Worm (Caenorhabditis elegans) whole organism, mixed stage, embryonic: ENCODE data around the gene jac-1.

Experiments used
- M03D4.4 ChIP-seq: sonication (generic microtip); optimal IDR thresholded peaks from 2 replicates; lab custom pipeline; 2017; ENCODE audit warnings: mild to moderate bottlenecking, missing genetic modification characterization, missing compliant biosample characterization
- bed-3 ChIP-seq: fragments of 200-800 bp; sonication (Bioruptor generic); optimal IDR thresholded peaks from 3 replicates; lab custom pipeline; 2018; ENCODE audit warnings: mild to moderate bottlenecking, missing genetic modification characterization, moderate library complexity, missing compliant biosample characterization
- blmp-1 ChIP-seq: fragments of 150-350 bp; optimal IDR thresholded peaks from 2 replicates; lab custom pipeline; 2014; ENCODE audit warnings: missing biosample characterization, missing genetic modification characterization
- ceh-43 ChIP-seq: fragments of 200-800 bp; sonication (Bioruptor generic); optimal IDR thresholded peaks from 2 replicates; lab custom pipeline; 2018; ENCODE audit warnings: mild to moderate bottlenecking, missing genetic modification characterization, moderate library complexity, missing compliant biosample characterization
- ceh-83 ChIP-seq: fragments of 200-800 bp; sonication (Bioruptor generic); optimal IDR thresholded peaks from 2 replicates; lab custom pipeline; 2018; ENCODE audit warnings: mild to moderate bottlenecking, missing genetic modification characterization, missing compliant biosample characterization
- ces-1 ChIP-seq: fragments of 150-350 bp; optimal IDR thresholded peaks from 2 replicates; lab custom pipeline; 2014; ENCODE audit warnings: missing biosample characterization, missing genetic modification reagents, missing genetic modification characterization
- cnd-1 ChIP-seq: fragments of 200-800 bp; sonication (Bioruptor generic); optimal IDR thresholded peaks from 2 replicates; lab custom pipeline; 2018; ENCODE audit warnings: mild to moderate bottlenecking, missing genetic modification characterization, missing compliant biosample characterization
- drap-1 ChIP-seq: fragments of 200-800 bp; sonication (Bioruptor generic); optimal IDR thresholded peaks from 3 replicates; lab custom pipeline; 2018; ENCODE audit warnings: mild to moderate bottlenecking, missing genetic modification characterization, missing compliant biosample characterization
- elt-1 ChIP-seq: sonication (generic microtip); optimal IDR thresholded peaks from 2 replicates; lab custom pipeline; 2017; ENCODE audit warnings: missing genetic modification characterization, mild to moderate bottlenecking, missing compliant biosample characterization, antibody characterized with exemption, moderate library complexity, borderline replicate concordance; ENCODE audit not compliant: insufficient read depth
- elt-3 ChIP-seq: fragments of 150-350 bp; optimal IDR thresholded peaks from 2 replicates; lab custom pipeline; 2014; ENCODE audit warnings: missing biosample characterization, missing genetic modification characterization
- lin-13 ChIP-seq: fragments of 150-350 bp; optimal IDR thresholded peaks from 2 replicates; lab custom pipeline; 2014; ENCODE audit warnings: missing biosample characterization, missing genetic modification characterization
- lin-32 ChIP-seq: fragments of 200-800 bp; sonication (Bioruptor generic); optimal IDR thresholded peaks from 2 replicates; lab custom pipeline; 2018; ENCODE audit warnings: mild to moderate bottlenecking, missing genetic modification characterization, missing compliant biosample characterization
- lsy-2 ChIP-seq: fragments of 150-350 bp; optimal IDR thresholded peaks from 2 replicates; lab custom pipeline; 2014; ENCODE audit warnings: missing biosample characterization, missing genetic modification characterization
- mab-5 ChIP-seq: fragments of 150-350 bp; optimal IDR thresholded peaks from 2 replicates; lab custom pipeline; 2014; ENCODE audit warnings: missing biosample characterization, missing genetic modification characterization
- mep-1 ChIP-seq: fragments of 150-350 bp; optimal IDR thresholded peaks from 2 replicates; lab custom pipeline; 2017; ENCODE audit warnings: missing biosample characterization, missing genetic modification reagents, missing genetic modification characterization, inconsistent platforms
- mls-2 ChIP-seq: sonication (generic microtip); optimal IDR thresholded peaks from 2 replicates; lab custom pipeline; 2016; ENCODE audit warnings: mild to moderate bottlenecking, missing genetic modification characterization, moderate library complexity, missing compliant biosample characterization
- nhr-12 ChIP-seq: fragments of 150-350 bp; optimal IDR thresholded peaks from 2 replicates; lab custom pipeline; 2014; ENCODE audit warnings: missing biosample characterization, missing genetic modification characterization
- nhr-2 ChIP-seq: fragments of 150-350 bp; optimal IDR thresholded peaks from 2 replicates; lab custom pipeline; 2014; ENCODE audit warnings: missing biosample characterization, missing genetic modification characterization
- nhr-237 ChIP-seq: fragments of 150-350 bp; optimal IDR thresholded peaks from 2 replicates; lab custom pipeline; 2014; ENCODE audit warnings: missing biosample characterization, missing genetic modification characterization
- nhr-28 ChIP-seq: fragments of 150-350 bp; optimal IDR thresholded peaks from 2 replicates; lab custom pipeline; 2014; ENCODE audit warnings: missing biosample characterization, missing genetic modification characterization
- nhr-76 ChIP-seq: sonication (generic microtip); optimal IDR thresholded peaks from 2 replicates; lab custom pipeline; 2017; ENCODE audit warnings: missing biosample characterization, missing genetic modification characterization
- pha-4 ChIP-seq: fragments of 150-350 bp; optimal IDR thresholded peaks from 2 replicates; lab custom pipeline; 2018; ENCODE audit warnings: missing biosample characterization, missing genetic modification reagents, missing genetic modification characterization
- sem-2 ChIP-seq: fragments of 200-800 bp; sonication (Bioruptor generic); optimal IDR thresholded peaks from 2 replicates; lab custom pipeline; 2018; ENCODE audit warnings: mild to moderate bottlenecking, missing genetic modification characterization, missing compliant biosample characterization
- snpc-4 ChIP-seq: fragments of 150-350 bp; optimal IDR thresholded peaks from 2 replicates; lab custom pipeline; 2014; ENCODE audit warnings: missing biosample characterization, missing genetic modification characterization
- unc-120 ChIP-seq: sonication (generic microtip); optimal IDR thresholded peaks from 2 replicates; lab custom pipeline; 2017; ENCODE audit warnings: missing genetic modification characterization, missing compliant biosample characterization; ENCODE audit not compliant: poor library complexity, severe bottlenecking
- unc-39 ChIP-seq: fragments of 150-350 bp; optimal IDR thresholded peaks from 2 replicates; lab custom pipeline; 2014; ENCODE audit warnings: missing biosample characterization, missing genetic modification characterization
- zip-8 ChIP-seq: fragments of 150-350 bp; optimal IDR thresholded peaks from 2 replicates; lab custom pipeline; 2014; ENCODE audit warnings: missing biosample characterization, missing genetic modification characterization
- ztf-11 ChIP-seq: fragments of 150-350 bp; optimal IDR thresholded peaks from 2 replicates; lab custom pipeline; 2014; ENCODE audit warnings: missing biosample characterization, missing genetic modification characterization

Gene jac-1

DNA sequence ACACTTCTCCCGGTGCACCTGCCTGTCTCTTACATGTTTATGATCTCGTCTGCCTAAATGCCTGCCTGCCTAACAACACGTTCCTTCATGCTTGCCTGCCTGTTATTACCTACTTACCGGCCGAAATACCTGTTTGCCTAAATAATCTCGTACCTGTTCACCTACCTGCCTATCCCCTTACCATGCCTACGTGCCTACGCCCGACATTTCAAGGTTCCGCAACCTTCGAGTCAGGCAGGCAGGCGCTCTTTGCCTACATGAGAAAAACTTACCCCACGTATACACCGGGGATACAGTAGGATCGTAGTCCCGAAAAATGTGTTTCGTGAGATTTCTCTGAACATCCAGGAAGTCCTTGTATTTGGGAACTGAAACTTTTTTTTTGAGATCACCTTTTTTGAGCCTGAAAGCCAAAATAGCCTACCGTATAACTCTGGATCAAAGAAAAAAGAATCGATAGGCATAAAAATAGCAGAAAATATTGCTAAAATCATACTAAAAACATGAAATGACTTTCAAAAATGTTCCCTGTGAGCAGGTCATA lies 64.4 kb downstream of the jac-1 start, which contains the start of gene lgc-19:
Gene lgc-19 (minus strand): TSS at position 494 of the 544 bp plus-strand sequence.
- TF ChIP-seq nhr-28 (tag; lab: Kevin White, UChicago) (no peak), ceh-83 (GFP tag; lab: Kevin White, UChicago) (no peak), ceh-43 (GFP tag; lab: Kevin White, UChicago) (no peak), elt-3 (tag; lab: Kevin White, UChicago) (no peak), mep-1 (tag; lab: Kevin White, UChicago) (no peak), lin-13 (no peak), blmp-1 (tag; lab: Kevin White, UChicago) (no peak), nhr-2 (tag; lab: Kevin White, UChicago) (no peak), nhr-237 (tag; lab: Kevin White, UChicago) (no peak), pha-4 (tag; lab: Kevin White, UChicago) (no peak)
- TF ChIP-seq, all 35 proteins: peak for 0

DNA sequence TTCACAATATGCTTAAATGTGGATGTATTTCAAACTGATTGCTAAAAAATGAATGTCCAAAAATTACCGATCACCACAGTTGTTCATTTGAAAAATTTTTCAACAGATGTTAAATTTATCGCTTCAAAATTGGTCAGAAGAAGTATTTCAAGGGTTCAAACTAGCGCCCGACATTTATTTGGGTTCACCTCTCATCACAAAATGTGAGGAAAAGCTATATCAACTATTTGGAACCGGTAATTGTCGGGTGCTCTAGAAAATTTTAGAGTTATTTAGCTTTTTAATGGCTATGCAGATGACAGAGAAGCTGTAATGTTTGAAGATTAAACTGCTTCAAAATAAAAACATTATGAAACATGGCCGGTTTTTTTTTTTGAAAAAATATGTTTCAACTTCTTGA lies 65.6 kb downstream of the jac-1 start:
- no peak for TF ChIP-seq nhr-28 (tag; lab: Kevin White, UChicago)
- TF ChIP-seq ztf-11 (tag; lab: Kevin White, UChicago), result no peak
- TF ChIP-seq ces-1, result no peak
- no peak for TF ChIP-seq mls-2 (tag; lab: Kevin White, UChicago)
- no peak for TF ChIP-seq lsy-2
- no peak for TF ChIP-seq nhr-2 (tag; lab: Kevin White, UChicago)
- TF ChIP-seq bed-3 (GFP tag; lab: Kevin White, UChicago), result no peak
- no peak for TF ChIP-seq mep-1 (tag; lab: Kevin White, UChicago)
- TF ChIP-seq nhr-237 (tag; lab: Kevin White, UChicago), result no peak
- no peak for TF ChIP-seq sem-2 (GFP tag; lab: Kevin White, UChicago)
- TF ChIP-seq unc-39 (tag; lab: Kevin White, UChicago), result no peak
- TF ChIP-seq snpc-4 (tag; lab: Kevin White, UChicago), result no peak

DNA sequence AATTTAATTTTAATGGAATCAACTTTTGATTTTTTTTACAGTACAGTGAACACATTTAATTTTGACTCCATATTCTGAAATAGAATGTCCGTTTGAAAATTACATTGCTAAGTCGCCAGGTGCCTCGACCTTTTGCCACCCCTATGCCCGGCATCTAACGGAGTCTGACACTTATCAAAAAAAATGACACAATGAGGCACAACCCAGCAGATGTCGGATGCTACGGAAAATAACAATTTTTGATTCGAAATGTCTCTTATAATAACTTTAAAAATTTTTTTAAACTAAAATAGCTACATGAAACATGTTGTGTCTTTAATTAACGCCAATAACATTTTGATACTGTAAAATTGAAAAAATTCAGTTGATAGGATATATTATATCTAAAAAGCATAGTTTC lies 71.3 kb downstream of the jac-1 start:
- TF ChIP-seq nhr-76 (tag; lab: Kevin White, UChicago) (no peak), mab-5 (tag; lab: Kevin White, UChicago) (no peak), ces-1 (no peak)

DNA sequence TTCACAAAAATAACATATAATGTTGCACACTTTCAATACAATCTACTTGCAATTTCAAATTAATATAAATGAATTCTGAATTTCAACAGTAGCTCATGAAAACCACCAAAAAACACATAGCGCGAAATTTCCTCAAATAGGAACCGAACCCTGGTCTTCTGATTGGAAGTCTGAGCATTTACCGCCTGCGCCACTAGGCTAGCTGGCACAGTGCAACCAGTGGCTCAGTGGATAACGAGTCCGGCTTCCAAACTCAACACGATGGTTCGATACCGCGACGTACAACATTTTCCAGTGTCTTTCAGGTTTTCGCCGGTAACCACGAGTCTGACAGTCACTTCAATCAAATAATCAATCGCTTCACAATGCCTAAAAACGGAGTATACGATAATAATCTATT lies 73.0 kb downstream of the jac-1 start:
- TF ChIP-seq elt-1 (tag; lab: Kevin White, UChicago) (no peak), nhr-76 (tag; lab: Kevin White, UChicago) (no peak), ceh-83 (GFP tag; lab: Kevin White, UChicago) (no peak), drap-1 (no peak), unc-39 (tag; lab: Kevin White, UChicago) (no peak), lin-32 (GFP tag; lab: Kevin White, UChicago) (no peak), nhr-28 (tag; lab: Kevin White, UChicago) (no peak), pha-4 (tag; lab: Kevin White, UChicago) (no peak), mls-2 (tag; lab: Kevin White, UChicago) (no peak), lsy-2 (no peak), elt-3 (tag; lab: Kevin White, UChicago) (no peak), M03D4.4 (tag; lab: Kevin White, UChicago) (no peak), nhr-237 (tag; lab: Kevin White, UChicago) (no peak), ceh-43 (GFP tag; lab: Kevin White, UChicago) (no peak), mab-5 (tag; lab: Kevin White, UChicago) (no peak), zip-8 (tag; lab: Kevin White, UChicago) (no peak)

DNA sequence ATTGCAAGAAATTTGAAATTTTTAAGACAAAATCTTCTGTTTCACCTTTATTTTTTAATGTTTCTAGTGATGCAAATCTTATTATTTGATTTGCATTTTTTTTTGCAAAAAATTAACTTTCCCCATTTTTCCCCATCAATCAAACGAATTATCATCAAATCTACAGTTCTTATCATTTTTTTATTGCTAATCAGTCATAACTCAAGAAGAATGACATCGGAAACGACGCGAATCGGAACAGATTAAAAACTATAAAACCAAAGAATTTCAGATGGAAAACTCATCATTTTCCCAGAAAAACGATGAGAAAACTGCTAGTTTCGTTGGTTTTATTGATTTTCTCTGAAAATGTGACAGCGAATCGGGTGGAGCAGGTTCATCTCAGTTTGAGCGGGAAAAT lies 75.0 kb downstream of the jac-1 start, which contains the start of gene Y105C5B.15:
Gene Y105C5B.15 (plus strand): TSS at position 297 of the 400 bp plus-strand sequence.
- no peak for TF ChIP-seq cnd-1
- TF ChIP-seq snpc-4 (tag; lab: Kevin White, UChicago), result no peak
- TF ChIP-seq mab-5 (tag; lab: Kevin White, UChicago), result no peak
- no peak for TF ChIP-seq unc-120 (tag; lab: Kevin White, UChicago)
- no peak for TF ChIP-seq nhr-12
